Worm (Caenorhabditis elegans) whole organism, L1 larva: ENCODE measurements around the gene clec-137.
A peak's percentile ranks its signal among the peaks of the same experiment; 100 is the strongest.

Source experiments
- C04F5.9 ChIP-seq: sonication (generic microtip); optimal IDR thresholded peaks from 2 replicates; lab custom pipeline; 2016; ENCODE audit warnings: missing genetic modification characterization, missing compliant biosample characterization
- alr-1 ChIP-seq: fragments of 200-800 bp; sonication (Bioruptor generic); optimal IDR thresholded peaks from 2 replicates; lab custom pipeline; 2018; ENCODE audit warnings: borderline replicate concordance, mild to moderate bottlenecking, missing genetic modification characterization, missing compliant biosample characterization
- ceh-82 ChIP-seq, 3 experiments: fragments of 150-350 bp in 1 of 3; sonication (generic microtip) in 2 of 3; optimal IDR thresholded peaks; 2 replicates each; lab custom pipeline; 2014 to 2017; ENCODE audit warnings: missing biosample characterization in 3 of 3, missing genetic modification characterization in 3 of 3
- ceh-88 ChIP-seq: fragments of 200-800 bp; sonication (Bioruptor generic); IDR thresholded peaks from 2 replicates; pipeline ENCODE4 v1.3.6; 2022; ENCODE audit warnings: missing genetic modification characterization, missing compliant biosample characterization
- ces-1 ChIP-seq: fragments of 150-350 bp; optimal IDR thresholded peaks from 2 replicates; lab custom pipeline; 2014; ENCODE audit warnings: missing biosample characterization, missing genetic modification reagents, missing genetic modification characterization
- dsc-1 ChIP-seq: sonication (generic microtip); optimal IDR thresholded peaks from 2 replicates; lab custom pipeline; 2016; ENCODE audit warnings: mild to moderate bottlenecking, missing genetic modification characterization, missing compliant biosample characterization
- efl-1 ChIP-seq, 4 experiments: fragments of 150-350 bp; optimal IDR thresholded peaks in 3 of 4; peaks in 1 of 4; 1 replicate in 1 of 4; 2 replicates in 3 of 4; lab custom pipeline; 2014; ENCODE audit warnings: missing biosample characterization in 2 of 4, missing genetic modification characterization in 2 of 4, missing genetic modification reagents in 2 of 4
- egl-27 ChIP-seq, 2 experiments: fragments of 150-350 bp in 1 of 2; sonication (generic microtip); optimal IDR thresholded peaks; 3 replicates each; lab custom pipeline; 2017 to 2018; ENCODE audit warnings: missing biosample characterization in 2 of 2, missing genetic modification characterization in 2 of 2, missing genetic modification reagents in 2 of 2
- elt-2 ChIP-seq: sonication (generic microtip); optimal IDR thresholded peaks from 2 replicates; lab custom pipeline; 2016; ENCODE audit warnings: missing genetic modification characterization, mild to moderate bottlenecking, inconsistent platforms, missing compliant biosample characterization, missing genetic modification reagents
- fkh-10 ChIP-seq: sonication (generic microtip); optimal IDR thresholded peaks from 2 replicates; lab custom pipeline; 2017; ENCODE audit warnings: missing biosample characterization, missing genetic modification reagents, missing genetic modification characterization
- fkh-4 ChIP-seq: sonication (generic microtip); optimal IDR thresholded peaks from 2 replicates; lab custom pipeline; 2016; ENCODE audit warnings: missing compliant biosample characterization, missing genetic modification characterization, borderline replicate concordance
- fkh-8 ChIP-seq: sonication (generic microtip); optimal IDR thresholded peaks from 2 replicates; lab custom pipeline; 2016; ENCODE audit warnings: mild to moderate bottlenecking, missing genetic modification characterization, missing compliant biosample characterization
- fos-1 ChIP-seq: fragments of 150-350 bp; optimal IDR thresholded peaks from 2 replicates; lab custom pipeline; 2014; ENCODE audit warnings: missing biosample characterization, missing genetic modification characterization
- hlh-17 ChIP-seq: fragments of 200-800 bp; sonication (Bioruptor generic); optimal IDR thresholded peaks from 2 replicates; lab custom pipeline; 2018; ENCODE audit warnings: missing genetic modification characterization, mild to moderate bottlenecking, missing compliant biosample characterization, moderate library complexity, borderline replicate concordance
- lin-14 ChIP-seq: fragments of 200-800 bp; sonication (Bioruptor generic); optimal IDR thresholded peaks from 2 replicates; lab custom pipeline; 2018; ENCODE audit warnings: mild to moderate bottlenecking, missing genetic modification characterization, moderate library complexity, missing compliant biosample characterization
- lin-15B ChIP-seq: fragments of 150-350 bp; sonication (generic microtip); optimal IDR thresholded peaks from 3 replicates; lab custom pipeline; 2014; ENCODE audit warnings: missing biosample characterization, missing genetic modification characterization
- lin-35 ChIP-seq, 2 experiments: fragments of 150-350 bp; optimal IDR thresholded peaks; 2 replicates each; lab custom pipeline; 2014; ENCODE audit warnings: missing biosample characterization in 2 of 2, missing genetic modification characterization in 2 of 2, missing genetic modification reagents in 2 of 2
- lir-3 ChIP-seq: sonication (generic microtip); optimal IDR thresholded peaks from 2 replicates; lab custom pipeline; 2016; ENCODE audit warnings: mild to moderate bottlenecking, missing genetic modification characterization, moderate library complexity, missing compliant biosample characterization; ENCODE audit not compliant: poor library complexity
- lsy-2 ChIP-seq, 2 experiments: fragments of 150-350 bp; optimal IDR thresholded peaks; 2 replicates each; lab custom pipeline; 2014; ENCODE audit warnings: missing biosample characterization in 2 of 2, missing genetic modification characterization in 2 of 2
- mep-1 ChIP-seq: fragments of 150-350 bp; optimal IDR thresholded peaks from 2 replicates; lab custom pipeline; 2014; ENCODE audit warnings: missing biosample characterization, missing genetic modification characterization
- nhr-12 ChIP-seq: sonication (generic microtip); optimal IDR thresholded peaks from 2 replicates; lab custom pipeline; 2017; ENCODE audit warnings: missing biosample characterization, missing genetic modification characterization
- nhr-77 ChIP-seq: fragments of 150-350 bp; optimal IDR thresholded peaks from 2 replicates; lab custom pipeline; 2014; ENCODE audit warnings: missing biosample characterization, missing genetic modification characterization
- nhr-85 ChIP-seq: sonication (generic microtip); peaks from one replicate; lab custom pipeline; 2016; ENCODE audit warnings: missing genetic modification characterization, inconsistent platforms, missing compliant biosample characterization
- pax-3 ChIP-seq: fragments of 200-800 bp; sonication (Bioruptor generic); optimal IDR thresholded peaks from 2 replicates; lab custom pipeline; 2018; ENCODE audit warnings: mild to moderate bottlenecking, missing genetic modification characterization, moderate library complexity, missing compliant biosample characterization
- pqm-1 ChIP-seq: sonication (generic microtip); optimal IDR thresholded peaks from 3 replicates; lab custom pipeline; 2017; ENCODE audit warnings: missing biosample characterization, missing genetic modification characterization
- skn-1 ChIP-seq: fragments of 150-350 bp; optimal IDR thresholded peaks from 2 replicates; lab custom pipeline; 2014; ENCODE audit warnings: missing biosample characterization, missing genetic modification characterization
- unc-30 ChIP-seq: sonication (generic microtip); optimal IDR thresholded peaks from 2 replicates; lab custom pipeline; 2017; ENCODE audit warnings: missing biosample characterization, missing genetic modification characterization
- unc-86 ChIP-seq: sonication (generic microtip); optimal IDR thresholded peaks from 2 replicates; lab custom pipeline; 2016; ENCODE audit warnings: missing genetic modification characterization, missing compliant biosample characterization
- unc-98 ChIP-seq: fragments of 200-800 bp; sonication (Bioruptor generic); IDR thresholded peaks from 2 replicates; pipeline ENCODE4 v1.3.6; 2022; ENCODE audit warnings: missing genetic modification characterization, missing compliant biosample characterization

clec-137 gene

DNA sequence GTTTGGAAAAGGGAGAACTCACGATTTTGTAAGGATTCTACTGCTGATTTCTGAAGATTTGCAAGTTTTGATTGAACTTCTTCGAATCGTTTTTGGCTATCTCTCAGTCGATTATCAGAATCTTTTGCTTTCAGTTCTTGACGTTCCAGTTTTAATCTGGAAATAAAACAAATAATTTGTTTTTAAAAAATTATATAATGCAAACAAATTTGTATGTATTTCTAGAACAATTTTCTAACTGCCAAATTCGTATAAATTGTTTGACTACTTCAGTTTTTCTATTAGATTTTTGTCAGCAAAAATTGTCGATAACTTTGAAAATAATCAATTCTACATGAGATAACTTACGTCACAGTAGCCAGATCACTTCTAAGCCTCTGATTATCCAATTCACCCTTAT, 13.6 kb upstream of the clec-137 start:
- TF ChIP-seq hlh-17 (no peak), fos-1 (tag; lab: Kevin White, UChicago) (no peak), efl-1 (optimal IDR thresholded peaks at IDR 0.05; lab: Kevin White, UChicago) (no peak), efl-1 (GFP tag; optimal IDR thresholded peaks at IDR 0.05 in 1 of 2; lab: Kevin White, UChicago) (no peak), fkh-4 (tag; lab: Kevin White, UChicago) (no peak), ces-1 (no peak), alr-1 (tag; lab: Kevin White, UChicago) (no peak), unc-30 (no peak)

- TF ChIP-seq dsc-1 (peak; percentile 31), lir-3 (tag; lab: Kevin White, UChicago) (no peak)
Observed at ce11 chrII:4626606-4627005, 8.7 kb upstream of the clec-137 start, which contains the start of gene F35D11.1. F35D11.1 (plus strand) TSS chrII:4626906.

ce11 chrII:4621650-4622049, 3.8 kb upstream of the clec-137 start, which contains the start of gene clec-139:
clec-139 (minus strand) TSS chrII:4621750.
- TF ChIP-seq pqm-1 (tag; lab: Kevin White, UChicago) (no peak), nhr-85 (peak; percentile 58)

DNA sequence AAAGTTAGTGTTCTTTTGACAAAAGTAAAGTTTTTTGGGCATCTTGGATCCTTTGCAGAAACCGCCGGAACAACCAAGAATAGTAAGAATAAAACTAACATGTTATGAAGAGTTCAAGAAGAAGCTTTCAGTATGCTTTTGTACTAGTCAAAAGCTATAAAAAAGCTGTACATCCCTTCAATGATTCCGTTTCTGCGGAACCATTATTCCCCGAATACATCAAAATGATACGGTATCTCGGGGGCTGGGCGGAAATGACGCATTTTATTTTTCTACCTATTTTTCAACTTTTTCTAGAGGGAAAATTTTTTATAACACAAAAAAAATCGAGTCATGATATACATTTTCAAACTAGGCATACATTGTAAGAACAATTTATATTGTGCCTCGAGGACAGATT, 1.8 kb upstream of the clec-137 start, which contains the start of gene clec-138:
Gene clec-138 (minus strand): TSS at position 101 of the 400 bp plus-strand sequence.
- TF ChIP-seq nhr-12 (tag; lab: Kevin White, UChicago) (no peak), efl-1 (optimal IDR thresholded peaks at IDR 0.05; lab: Kevin White, UChicago) (no peak), efl-1 (GFP tag; optimal IDR thresholded peaks at IDR 0.05 in 1 of 2; lab: Kevin White, UChicago) (peak in 1 of 2 experiments; percentile 32)

- TF ChIP-seq fkh-8 (tag; lab: Kevin White, UChicago) (no peak), mep-1 (tag; lab: Kevin White, UChicago) (no peak), unc-98 (GFP tag; lab: Robert Waterston, UW) (no peak), unc-86 (tag; lab: Kevin White, UChicago) (no peak), nhr-77 (no peak), egl-27 (tag; optimal IDR thresholded peaks at IDR 0.05; lab: Kevin White, UChicago) (no peak)
Observed at ce11 chrII:4616443-4616842, 1.4 kb downstream of the clec-137 start, which contains the start of gene clec-136. clec-136 (minus strand) TSS chrII:4616543.

- TF ChIP-seq ceh-88 (GFP tag; lab: Robert Waterston, UW) (no peak), C04F5.9 (tag; lab: Kevin White, UChicago) (no peak), elt-2 (no peak), nhr-12 (tag; lab: Kevin White, UChicago) (no peak), lin-15B (tag; lab: Kevin White, UChicago) (no peak), pax-3 (tag; lab: Kevin White, UChicago) (no peak)
- TF ChIP-seq, all 84 proteins: peak for 0
Observed at ce11 chrII:4612694-4613093, 5.2 kb downstream of the clec-137 start, which contains the start of gene pqn-35. pqn-35 (plus strand) TSS chrII:4612994.

ce11 chrII:4608073-4608472, 9.8 kb downstream of the clec-137 start, which contains the start of gene F35D11.3:
F35D11.3 (plus strand) TSS chrII:4608372.
- TF ChIP-seq lin-35 (GFP tag; optimal IDR thresholded peaks at IDR 0.05; lab: Kevin White, UChicago): no peak
- TF ChIP-seq mep-1 (tag; lab: Kevin White, UChicago): no peak
- peak; percentile 17 for TF ChIP-seq lin-14 (GFP tag; lab: Kevin White, UChicago)
- TF ChIP-seq skn-1 (tag; lab: Kevin White, UChicago): no peak
- TF ChIP-seq lir-3 (tag; lab: Kevin White, UChicago): no peak
- no peak for TF ChIP-seq unc-98 (GFP tag; lab: Robert Waterston, UW)
- peak; percentile 87 for TF ChIP-seq fkh-10 (GFP tag; lab: Kevin White, UChicago)
- TF ChIP-seq ceh-82 (tag; optimal IDR thresholded peaks at IDR 0.05; lab: Kevin White, UChicago): no peak
- no peak for TF ChIP-seq fkh-4 (tag; lab: Kevin White, UChicago)
- TF ChIP-seq lsy-2 (tag; optimal IDR thresholded peaks at IDR 0.05; lab: Kevin White, UChicago): no peak
